Fruit fly (Drosophila melanogaster) S2 (cell line): ENCODE measurements around the gene Mccc1.

ENCODE experiments used
- CG8478 ChIP-seq: fragments of >200 bp; optimal IDR thresholded peaks from 2 replicates; lab custom pipeline; 2018
- CTCF ChIP-seq, 2 experiments: fragments of >200 bp; optimal IDR thresholded peaks; 2 replicates each; lab custom pipeline; 2018

The Mccc1 gene

DNA sequence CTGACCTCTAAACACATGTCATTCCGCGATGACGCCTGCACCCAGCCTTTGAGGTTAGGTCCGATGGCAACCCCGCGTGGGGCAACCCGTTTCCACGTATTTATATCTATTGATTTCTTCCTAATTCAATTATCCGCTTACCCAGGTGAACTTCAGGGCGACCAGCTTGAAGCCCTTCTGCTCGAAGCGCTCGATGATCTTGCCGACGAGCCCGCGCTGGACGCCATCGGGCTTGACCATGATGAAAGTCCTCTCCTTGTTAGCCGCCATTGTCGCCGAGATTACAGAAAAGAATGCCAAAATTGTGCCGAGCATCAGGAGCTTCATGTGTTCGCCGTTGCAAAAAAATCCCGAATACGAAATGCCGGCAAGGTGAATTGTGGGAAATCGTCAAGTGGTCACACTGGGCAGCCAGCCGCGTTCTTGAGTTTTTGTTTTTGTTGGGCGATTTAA is 48.1 kb downstream of the Mccc1 start, which contains the start of gene awd:
awd (minus strand) TSS at position 449 of the 453 bp plus-strand sequence.
- TF ChIP-seq CG8478, result no peak
- TF ChIP-seq CTCF (optimal IDR thresholded peaks at IDR 0.05; lab: Kevin White, UChicago), result peak in 1 of 2 experiments; percentile 24

DNA sequence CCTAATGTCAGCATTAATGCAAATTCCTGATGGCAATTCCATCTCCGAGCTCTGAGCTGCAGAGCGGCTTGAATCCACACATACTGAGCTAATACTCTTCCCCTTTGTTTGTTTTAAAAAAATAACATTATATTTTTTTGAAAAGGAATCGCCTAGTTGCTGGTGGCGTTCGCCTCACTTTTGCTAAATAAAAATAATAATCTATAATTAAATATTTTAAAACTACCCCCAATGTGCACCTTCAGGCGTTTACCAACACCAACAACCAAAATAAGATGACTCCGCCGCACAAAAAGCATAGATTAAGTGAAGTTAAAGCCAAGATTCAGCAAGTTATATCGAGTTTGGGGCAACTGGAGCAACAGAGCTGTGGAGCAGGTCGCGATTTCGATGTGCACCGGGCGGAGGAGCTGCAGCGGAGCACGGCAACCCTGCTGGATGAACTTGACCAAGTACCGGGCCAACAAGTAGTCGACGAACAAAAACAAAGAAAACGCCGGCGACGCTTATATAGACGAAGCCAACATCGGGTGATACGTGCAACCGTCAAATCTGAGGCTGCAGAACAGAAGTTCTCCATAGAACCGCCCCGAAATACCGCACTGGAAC is 49.6 kb downstream of the Mccc1 start, which contains the start of gene CG1896:
CG1896 (plus strand) TSS at position 239 of the 609 bp plus-strand sequence.
- TF ChIP-seq CTCF (optimal IDR thresholded peaks at IDR 0.05; lab: Kevin White, UChicago), result no peak

dm6 chr3R:31743279-31743678 is 50.4 kb downstream of the Mccc1 start, which contains the start of gene Tbca:
Gene Tbca, plus strand, starts transcription at chr3R:31743490.
- TF ChIP-seq CTCF (optimal IDR thresholded peaks at IDR 0.05; lab: Kevin White, UChicago), result peak in 1 of 2 experiments; percentile 2
- no peak for TF ChIP-seq CG8478

DNA sequence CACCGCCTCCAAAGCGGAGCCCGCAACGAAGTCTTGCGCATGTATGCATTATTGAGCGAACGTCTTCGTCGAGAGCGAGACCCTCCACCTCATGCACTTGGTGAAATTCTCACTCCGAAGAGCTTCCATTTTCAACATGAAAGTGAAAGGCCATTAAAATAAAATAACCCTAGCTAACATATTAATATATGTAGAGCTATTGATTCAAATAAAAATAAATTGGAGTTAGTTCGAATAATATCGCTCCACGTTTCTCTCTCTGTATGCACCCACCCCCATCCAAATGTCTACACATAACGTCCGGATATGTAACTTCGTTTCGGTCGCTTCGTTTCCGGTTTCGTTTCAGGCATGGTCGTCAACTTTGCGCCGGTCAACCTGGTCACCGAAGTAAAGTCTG is 52.4 kb downstream of the Mccc1 start:
- no peak for TF ChIP-seq CG8478
- TF ChIP-seq CTCF (optimal IDR thresholded peaks at IDR 0.05; lab: Kevin White, UChicago), result no peak
